Fruit fly (Drosophila melanogaster) whole organism, embryonic: ENCODE measurements around the gene RpL35A.
A peak's percentile ranks its signal among the peaks of the same experiment; 100 is the strongest.

ENCODE experiments used
- Aef1 ChIP-seq: fragments of 200-800 bp; sonication (Bioruptor generic); IDR thresholded peaks from 3 replicates; pipeline ENCODE4 v1.3.6; 2022; ENCODE audit warnings: missing biosample characterization, missing genetic modification characterization
- Atf-2 ChIP-seq: fragments of 200-800 bp; sonication (Bioruptor generic); optimal IDR thresholded peaks from 2 replicates; lab custom pipeline; 2016; ENCODE audit warnings: missing biosample characterization, missing genetic modification characterization
- C15 ChIP-seq: fragments of 200-800 bp; sonication (Bioruptor generic); IDR thresholded peaks from 3 replicates; pipeline ENCODE4 v1.3.6; 2022; ENCODE audit warnings: missing biosample characterization, missing genetic modification characterization
- CG11093 ChIP-seq: fragments of 200-800 bp; sonication (Bioruptor generic); IDR thresholded peaks from 3 replicates; pipeline ENCODE4 v1.3.6; 2022; ENCODE audit warnings: missing biosample characterization, missing genetic modification characterization
- CG11695 ChIP-seq: fragments of 200-800 bp; sonication (Bioruptor generic); IDR thresholded peaks from 3 replicates; pipeline ENCODE4 v1.3.6; 2022; ENCODE audit warnings: missing biosample characterization, missing genetic modification characterization
- CG15696 ChIP-seq: fragments of 200-800 bp; sonication (Bioruptor generic); optimal IDR thresholded peaks from 2 replicates; lab custom pipeline; 2019; ENCODE audit warnings: missing biosample characterization, mild to moderate bottlenecking, missing genetic modification characterization, moderate library complexity
- CG16779 ChIP-seq: fragments of 200-800 bp; sonication (Bioruptor generic); IDR thresholded peaks from 2 replicates; pipeline ENCODE4 v1.3.6; 2022; ENCODE audit warnings: missing biosample characterization, missing genetic modification characterization
- CG16863 ChIP-seq: fragments of 200-800 bp; sonication (Bioruptor generic); optimal IDR thresholded peaks from 3 replicates; lab custom pipeline; 2016; ENCODE audit warnings: missing biosample characterization, missing genetic modification characterization
- CG17829 ChIP-seq: fragments of 200-800 bp; optimal IDR thresholded peaks from 2 replicates; lab custom pipeline; 2019; ENCODE audit warnings: missing biosample characterization, mild to moderate bottlenecking, missing genetic modification characterization, moderate library complexity
- CG18262 ChIP-seq: fragments of 200-800 bp; optimal IDR thresholded peaks from 3 replicates; lab custom pipeline; 2019; ENCODE audit warnings: missing biosample characterization, mild to moderate bottlenecking, missing genetic modification characterization, moderate library complexity
- CG31441 ChIP-seq: fragments of 200-800 bp; sonication (Bioruptor generic); IDR thresholded peaks from 2 replicates; pipeline ENCODE4 v1.3.6; 2022; ENCODE audit warnings: missing biosample characterization, missing genetic modification characterization
- CG3838 ChIP-seq: fragments of 200-800 bp; sonication (Bioruptor generic); optimal IDR thresholded peaks from 3 replicates; lab custom pipeline; 2016; ENCODE audit warnings: missing biosample characterization, missing genetic modification characterization
- CG42726 ChIP-seq: fragments of 200-800 bp; sonication (Bioruptor generic); IDR thresholded peaks from 2 replicates; pipeline ENCODE4 v1.3.6; 2022; ENCODE audit warnings: missing biosample characterization, missing genetic modification characterization; ENCODE audit not compliant: partially characterized antibody
- CG5245 ChIP-seq: fragments of 200-800 bp; sonication (Bioruptor generic); optimal IDR thresholded peaks from 3 replicates; lab custom pipeline; 2016; ENCODE audit warnings: missing biosample characterization, missing genetic modification characterization
- CG5953 ChIP-seq: fragments of 200-800 bp; sonication (Bioruptor generic); IDR thresholded peaks from 2 replicates; pipeline ENCODE4 v1.3.6; 2022; ENCODE audit warnings: missing biosample characterization, missing genetic modification characterization
- CG9437 ChIP-seq: fragments of 200-800 bp; sonication (Bioruptor generic); optimal IDR thresholded peaks from 2 replicates; lab custom pipeline; 2018; ENCODE audit warnings: missing biosample characterization, mild to moderate bottlenecking, missing genetic modification characterization
- CG9727 ChIP-seq: fragments of 200-800 bp; sonication (Bioruptor generic); optimal IDR thresholded peaks from 3 replicates; lab custom pipeline; 2017; ENCODE audit warnings: missing biosample characterization, mild to moderate bottlenecking, missing genetic modification characterization
- CoRest ChIP-seq: fragments of 200-800 bp; sonication (Bioruptor generic); optimal IDR thresholded peaks from 3 replicates; lab custom pipeline; 2018; ENCODE audit warnings: missing biosample characterization, mild to moderate bottlenecking, missing genetic modification characterization, moderate library complexity
- D19A ChIP-seq: fragments of 200-800 bp; optimal IDR thresholded peaks from 3 replicates; lab custom pipeline; 2019; ENCODE audit warnings: missing biosample characterization, mild to moderate bottlenecking, missing genetic modification characterization, moderate library complexity
- D19B ChIP-seq: fragments of 200-800 bp; sonication (Bioruptor generic); optimal IDR thresholded peaks from 2 replicates; lab custom pipeline; 2017; ENCODE audit warnings: missing biosample characterization, mild to moderate bottlenecking, missing genetic modification characterization
- Fer3 ChIP-seq: fragments of 200-800 bp; sonication (Bioruptor generic); optimal IDR thresholded peaks from 2 replicates; lab custom pipeline; 2018; ENCODE audit warnings: missing biosample characterization, mild to moderate bottlenecking, missing genetic modification characterization, moderate library complexity
- GATAe ChIP-seq: fragments of 200-800 bp; sonication (Bioruptor generic); conservative IDR thresholded peaks from 2 replicates; pipeline ENCODE4 v1.3.6; 2022; ENCODE audit warnings: missing biosample characterization, missing genetic modification characterization
- HLH4C ChIP-seq: fragments of 200-800 bp; sonication (Bioruptor generic); IDR thresholded peaks from 3 replicates; pipeline ENCODE4 v1.3.6; 2022; ENCODE audit warnings: missing biosample characterization, missing genetic modification characterization; ENCODE audit not compliant: partially characterized antibody
- Myb ChIP-seq: fragments of 200-800 bp; sonication (Bioruptor generic); optimal IDR thresholded peaks from 2 replicates; lab custom pipeline; 2016; ENCODE audit warnings: missing biosample characterization, missing genetic modification characterization
- Pdp1 ChIP-seq, 2 experiments: fragments of 200-800 bp; sonication (Bioruptor generic); optimal IDR thresholded peaks; 3 replicates each; lab custom pipeline; 2016; ENCODE audit warnings: missing biosample characterization in 2 of 2, missing genetic modification characterization in 2 of 2, mild to moderate bottlenecking in 1 of 2, moderate library complexity in 1 of 2
- Rx ChIP-seq: fragments of 200-800 bp; sonication (Bioruptor generic); IDR thresholded peaks from 2 replicates; pipeline ENCODE4 v1.3.6; 2022; ENCODE audit warnings: missing biosample characterization, missing genetic modification characterization
- Six4 ChIP-seq: fragments of 200-800 bp; sonication (Bioruptor generic); optimal IDR thresholded peaks from 2 replicates; lab custom pipeline; 2016; ENCODE audit warnings: missing biosample characterization, missing genetic modification characterization
- ash1 ChIP-seq: fragments of 200-800 bp; sonication (Bioruptor generic); optimal IDR thresholded peaks from 2 replicates; lab custom pipeline; 2018; ENCODE audit warnings: missing biosample characterization, mild to moderate bottlenecking, missing genetic modification characterization
- az2 ChIP-seq: fragments of 200-800 bp; sonication (Bioruptor generic); optimal IDR thresholded peaks from 3 replicates; lab custom pipeline; 2016; ENCODE audit warnings: missing biosample characterization, missing genetic modification characterization
- en ChIP-seq: fragments of 200-800 bp; sonication (Bioruptor generic); optimal IDR thresholded peaks from 2 replicates; lab custom pipeline; 2016; ENCODE audit warnings: missing biosample characterization, missing genetic modification characterization
- ewg ChIP-seq: fragments of 200-800 bp; sonication (Bioruptor generic); optimal IDR thresholded peaks from 3 replicates; lab custom pipeline; 2017; ENCODE audit warnings: mild to moderate bottlenecking, missing biosample characterization, missing genetic modification reagents, missing genetic modification characterization
- exex ChIP-seq: fragments of 200-800 bp; sonication (Bioruptor generic); optimal IDR thresholded peaks from 4 replicates; lab custom pipeline; 2018; ENCODE audit warnings: missing biosample characterization, mild to moderate bottlenecking, missing genetic modification characterization, moderate library complexity
- gfzf ChIP-seq: fragments of 200-800 bp; sonication (Bioruptor generic); optimal IDR thresholded peaks from 2 replicates; lab custom pipeline; 2016; ENCODE audit warnings: missing biosample characterization, mild to moderate bottlenecking, missing genetic modification characterization, moderate library complexity
- grau ChIP-seq: fragments of 200-800 bp; optimal IDR thresholded peaks from 3 replicates; lab custom pipeline; 2019; ENCODE audit warnings: missing biosample characterization, mild to moderate bottlenecking, missing genetic modification characterization, moderate library complexity
- hbn ChIP-seq: fragments of 200-800 bp; sonication (Bioruptor generic); IDR thresholded peaks from 2 replicates; pipeline ENCODE4 v1.3.6; 2022; ENCODE audit warnings: missing biosample characterization, missing genetic modification characterization; ENCODE audit not compliant: partially characterized antibody
- mam ChIP-seq: fragments of 200-800 bp; sonication (Bioruptor generic); optimal IDR thresholded peaks from 3 replicates; lab custom pipeline; 2016; ENCODE audit warnings: missing biosample characterization, missing genetic modification characterization
- peb ChIP-seq: fragments of 200-800 bp; sonication (Bioruptor generic); IDR thresholded peaks from 2 replicates; pipeline ENCODE4 v1.3.6; 2022; ENCODE audit warnings: missing biosample characterization, missing genetic modification characterization
- ranshi ChIP-seq: fragments of 200-800 bp; sonication (Bioruptor generic); IDR thresholded peaks from 2 replicates; pipeline ENCODE4 v1.3.6; 2022; ENCODE audit warnings: missing biosample characterization, missing genetic modification characterization
- sna ChIP-seq: fragments of 200-800 bp; sonication (Bioruptor generic); IDR thresholded peaks from 2 replicates; pipeline ENCODE4 v1.3.6; 2022; ENCODE audit warnings: missing biosample characterization, missing genetic modification characterization; ENCODE audit not compliant: partially characterized antibody
- ssp ChIP-seq: fragments of 200-800 bp; sonication (Bioruptor generic); IDR thresholded peaks from 2 replicates; pipeline ENCODE4 v1.3.6; 2022; ENCODE audit warnings: missing biosample characterization, missing genetic modification characterization
- sug ChIP-seq: fragments of 200-800 bp; optimal IDR thresholded peaks from 2 replicates; lab custom pipeline; 2019; ENCODE audit warnings: missing biosample characterization, mild to moderate bottlenecking, missing genetic modification characterization, moderate library complexity
- wdn ChIP-seq: fragments of 200-800 bp; sonication (Bioruptor generic); IDR thresholded peaks from 2 replicates; pipeline ENCODE4 v1.3.6; 2022; ENCODE audit warnings: missing biosample characterization, missing genetic modification characterization

The RpL35A gene

DNA sequence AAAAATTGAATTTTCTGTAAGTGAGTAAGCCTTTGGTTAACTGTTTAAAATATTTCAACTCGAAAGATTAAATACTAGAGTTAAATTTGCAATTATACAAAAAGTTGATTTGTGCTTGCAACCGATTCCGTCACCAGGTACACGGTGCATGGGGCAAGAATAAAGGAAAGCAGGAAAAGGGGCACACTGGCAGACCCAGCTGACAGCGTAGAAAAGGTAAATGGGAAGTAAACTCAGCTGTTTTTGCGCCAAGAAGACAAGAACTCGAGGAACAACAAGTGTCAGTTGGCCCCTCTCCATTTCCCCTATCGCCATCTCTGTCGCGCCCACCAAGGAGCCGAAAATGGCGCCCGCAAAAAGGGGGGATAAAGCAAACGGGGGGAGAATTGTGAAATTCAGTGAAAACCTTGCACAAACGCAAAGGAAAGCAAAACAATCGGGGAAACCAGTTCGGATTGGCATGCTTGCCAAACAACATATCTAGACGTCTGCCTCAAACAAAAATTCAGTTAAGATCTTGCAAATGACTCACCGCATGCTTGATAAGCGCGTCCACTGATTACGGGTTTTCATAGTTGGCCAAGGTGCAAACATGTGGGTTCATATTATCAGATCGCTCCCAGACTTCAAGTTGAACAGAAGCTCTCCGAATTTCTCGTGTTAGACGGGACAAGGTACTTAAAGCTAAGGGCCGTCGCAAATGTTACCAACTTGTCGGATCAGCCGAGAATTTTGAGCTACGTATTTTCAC, 3.5 kb downstream of the RpL35A start (continued):
- TF ChIP-seq gfzf (GFP tag; lab: Kevin White, UChicago) (peak; percentile 86), mam (no peak), peb (GFP tag; lab: Robert Waterston, UW) (no peak), C15 (GFP tag; lab: Robert Waterston, UW) (no peak), CG18262 (tag; lab: Kevin White, UChicago) (no peak), en (no peak), Atf-2 (GFP tag; lab: Kevin White, UChicago) (no peak), CG11695 (GFP tag; lab: Robert Waterston, UW) (no peak), D19B (GFP tag; lab: Kevin White, UChicago) (no peak), ash1 (GFP tag; lab: Kevin White, UChicago) (no peak), CG5953 (GFP tag; lab: Robert Waterston, UW) (no peak), CG42726 (GFP tag; lab: Robert Waterston, UW) (no peak; the same call in 1 of the 2 replicates), CG5245 (GFP tag; lab: Kevin White, UChicago) (no peak), Rx (GFP tag; lab: Robert Waterston, UW) (no peak), HLH4C (GFP tag; lab: Robert Waterston, UW) (no peak), Myb (GFP tag; lab: Kevin White, UChicago) (peak; percentile 13), Six4 (GFP tag; lab: Kevin White, UChicago) (no peak), Aef1 (no peak), CG9437 (GFP tag; lab: Kevin White, UChicago) (no peak), CG16779 (GFP tag; lab: Robert Waterston, UW) (no peak), CG3838 (GFP tag; lab: Kevin White, UChicago) (no peak), hbn (GFP tag; lab: Robert Waterston, UW) (no peak; the same call in none of the 2 replicates), CG11093 (GFP tag; lab: Robert Waterston, UW) (no peak), ewg (GFP tag; lab: Kevin White, UChicago) (no peak), CG17829 (tag; lab: Kevin White, UChicago) (peak; percentile 11), D19A (tag; lab: Kevin White, UChicago) (peak; percentile 58), ranshi (GFP tag; lab: Robert Waterston, UW) (no peak), sna (GFP tag; lab: Robert Waterston, UW) (0 out of 2 replicates have a peak, but pooled peaks have one; percentile 11), CG31441 (GFP tag; lab: Robert Waterston, UW) (no peak), CG16863 (no peak), CoRest (tag; lab: Kevin White, UChicago) (peak; percentile 9), CG9727 (GFP tag; lab: Kevin White, UChicago) (no peak), wdn (no peak), ssp (GFP tag; lab: Robert Waterston, UW) (no peak), Fer3 (no peak), GATAe (GFP tag; lab: Robert Waterston, UW) (no peak)

DNA sequence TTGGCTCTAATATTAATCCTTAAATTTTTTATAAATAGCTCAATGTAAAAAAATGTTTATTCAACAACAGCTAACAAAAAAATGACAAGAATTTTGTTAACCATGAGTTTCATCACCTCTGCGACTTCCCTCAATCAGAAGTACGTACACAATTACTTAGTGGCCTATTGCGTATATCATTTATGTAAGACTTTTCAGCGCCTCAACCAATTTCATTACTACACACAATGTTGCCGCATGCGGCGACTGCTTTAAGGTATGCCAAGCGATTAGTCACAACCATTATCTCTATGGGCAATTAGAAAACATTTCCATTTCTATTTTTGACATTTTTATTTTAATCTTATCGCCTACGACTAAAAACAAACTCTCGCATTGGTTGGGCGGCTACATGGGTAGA, 8.3 kb downstream of the RpL35A start:
- peak; percentile 52 for TF ChIP-seq exex (tag; lab: Kevin White, UChicago)
- peak in 1 of 2 experiments; percentile 92 for TF ChIP-seq Pdp1 (GFP tag; optimal IDR thresholded peaks at IDR 0.05; lab: Kevin White, UChicago)
- TF ChIP-seq sug, result peak; percentile 13
- TF ChIP-seq az2 (GFP tag; lab: Kevin White, UChicago), result no peak
- TF ChIP-seq CG15696 (tag; lab: Kevin White, UChicago), result no peak
- no peak for TF ChIP-seq grau (tag; lab: Kevin White, UChicago)
